Worm (Caenorhabditis elegans): ENCODE data around the gene Y67D2.5.

The Y67D2.5 gene

DNA sequence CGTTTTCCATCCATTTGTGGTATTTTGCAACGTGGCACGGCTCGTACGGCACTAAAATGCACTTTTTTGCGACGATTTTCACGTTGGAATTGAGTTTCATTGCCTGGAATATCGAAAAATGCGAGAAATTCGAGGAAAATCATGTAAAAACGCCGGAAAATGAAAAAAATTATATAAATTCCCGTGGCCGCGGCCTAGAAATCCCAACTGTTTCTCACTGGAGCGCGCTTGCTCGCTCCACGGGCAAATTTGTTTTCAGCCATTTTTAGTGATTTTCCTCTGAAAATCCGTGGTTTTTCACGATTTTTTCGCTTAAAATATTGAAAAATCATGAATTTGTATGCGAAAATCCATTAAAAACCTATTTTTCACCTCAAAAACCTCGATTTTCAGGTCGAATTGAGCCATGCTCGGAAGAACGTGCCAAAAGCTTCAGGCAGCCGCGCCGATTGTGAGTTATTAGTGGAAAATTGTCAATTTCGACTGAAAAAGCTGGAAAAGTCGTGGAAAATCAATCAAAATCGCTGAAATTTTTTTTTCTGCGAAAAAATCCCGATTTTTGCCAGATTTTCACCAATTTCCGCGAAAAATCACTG, at the start of gene Y67D2.5, which contains the start of gene cisd-3.2:
Y67D2.5 (minus strand) TSS at position 145 of the 596 bp plus-strand sequence.
cisd-3.2 (plus strand) TSS at position 394 of the 596 bp plus-strand sequence.
- TF ChIP-seq tbx-7 (tag; optimal IDR thresholded peaks at IDR 0.05) (peak; percentile 56), tbx-2 (tag; optimal IDR thresholded peaks at IDR 0.05) (peak; percentile 66), C08G9.2 (tag; optimal IDR thresholded peaks at IDR 0.05) (peak; percentile 78), lim-6 (tag; optimal IDR thresholded peaks at IDR 0.05) (no peak), ets-4 (tag; optimal IDR thresholded peaks at IDR 0.05) (peak; percentile 65), hlh-15 (tag; optimal IDR thresholded peaks at IDR 0.05) (no peak), fax-1 (tag; optimal IDR thresholded peaks at IDR 0.05) (peak; percentile 16), elt-2 (tag; optimal IDR thresholded peaks at IDR 0.05) (peak; percentile 33), ref-2 (tag; optimal IDR thresholded peaks at IDR 0.05) (no peak), pax-1 (tag; optimal IDR thresholded peaks at IDR 0.05) (no peak), ceh-31 (tag; optimal IDR thresholded peaks at IDR 0.05) (peak; percentile 69), zip-5 (tag; optimal IDR thresholded peaks at IDR 0.05) (peak; percentile 37), ceh-2 (tag; optimal IDR thresholded peaks at IDR 0.05) (peak; percentile 68), elt-4 (tag; optimal IDR thresholded peaks at IDR 0.05) (no peak), ahr-1 (tag; optimal IDR thresholded peaks at IDR 0.05) (peak; percentile 4)

DNA sequence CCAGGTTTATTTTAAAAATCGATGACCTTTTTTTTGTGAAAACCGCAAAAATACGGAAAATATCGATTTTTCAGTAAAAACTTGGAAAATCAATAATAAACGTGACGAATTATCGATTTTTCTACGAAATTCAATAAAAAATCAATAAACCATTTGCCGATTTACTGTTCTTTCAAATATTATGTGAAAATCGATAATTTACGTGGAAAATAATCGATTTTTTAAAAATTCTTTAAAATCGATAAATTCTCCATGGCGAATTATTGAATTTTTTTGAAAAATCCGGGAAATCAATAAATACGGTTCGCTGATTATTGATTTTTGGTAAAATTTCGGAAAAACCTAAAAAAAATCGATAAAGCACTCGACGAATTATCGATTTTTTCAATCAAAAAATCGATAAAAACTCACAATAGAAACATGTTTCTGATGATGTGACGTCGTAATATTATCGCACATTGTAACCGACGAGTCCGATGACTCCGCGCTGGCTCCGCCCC, 44.2 kb upstream of the Y67D2.5 start:
- TF ChIP-seq ceh-48 (tag; optimal IDR thresholded peaks at IDR 0.05) (peak; percentile 41), pha-2 (tag; optimal IDR thresholded peaks at IDR 0.05) (no peak), fkh-10 (GFP tag; optimal IDR thresholded peaks at IDR 0.05) (no peak)

DNA sequence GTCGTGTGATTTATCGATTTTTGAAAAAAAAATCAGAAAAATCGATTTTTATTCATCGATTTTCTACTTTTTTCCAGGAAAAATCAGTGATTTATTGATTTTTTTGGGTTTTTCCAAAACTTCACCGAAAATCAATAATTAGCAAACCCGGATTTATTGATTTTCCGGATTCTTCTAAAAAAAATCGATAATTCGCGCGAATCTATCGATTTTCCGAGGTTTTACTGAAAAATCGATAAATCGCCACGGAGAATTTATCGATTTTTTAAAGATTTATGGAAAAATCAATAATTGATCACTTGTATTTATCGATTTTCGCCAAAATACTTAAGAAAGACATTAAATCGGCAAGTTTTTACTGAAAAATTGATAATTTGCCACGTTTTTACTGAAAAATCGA, 43.5 kb upstream of the Y67D2.5 start:
- no peak for TF ChIP-seq sox-2 (GFP tag; IDR thresholded peaks at IDR 0.05)
- peak; percentile 89 for TF ChIP-seq ceh-48 (tag; optimal IDR thresholded peaks at IDR 0.05)

DNA sequence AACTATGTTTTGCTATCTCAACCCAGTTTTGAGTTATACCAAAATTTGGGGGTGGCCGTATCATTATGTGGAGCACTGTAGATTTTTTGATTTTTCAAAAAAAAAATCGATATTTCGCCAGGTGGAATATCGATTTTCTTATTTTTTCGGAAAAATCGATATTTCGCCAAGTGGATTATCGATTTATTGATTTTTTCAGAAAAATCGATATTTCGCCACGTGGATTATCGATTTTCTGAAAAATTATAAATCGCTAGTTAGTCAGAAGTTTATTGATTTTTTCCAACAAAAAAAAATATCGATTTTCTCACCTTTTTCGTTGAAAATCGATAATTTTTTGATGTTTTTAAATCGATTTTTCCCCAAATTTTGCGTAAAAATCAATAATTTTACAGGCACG, 40.1 kb upstream of the Y67D2.5 start:
- no peak for TF ChIP-seq fax-1 (tag; optimal IDR thresholded peaks at IDR 0.05)
- TF ChIP-seq ceh-45 (GFP tag; IDR thresholded peaks at IDR 0.05) = no peak
- peak; percentile 80 for TF ChIP-seq ceh-48 (tag; optimal IDR thresholded peaks at IDR 0.05)
- TF ChIP-seq che-1 (tag; optimal IDR thresholded peaks at IDR 0.05) = no peak

DNA sequence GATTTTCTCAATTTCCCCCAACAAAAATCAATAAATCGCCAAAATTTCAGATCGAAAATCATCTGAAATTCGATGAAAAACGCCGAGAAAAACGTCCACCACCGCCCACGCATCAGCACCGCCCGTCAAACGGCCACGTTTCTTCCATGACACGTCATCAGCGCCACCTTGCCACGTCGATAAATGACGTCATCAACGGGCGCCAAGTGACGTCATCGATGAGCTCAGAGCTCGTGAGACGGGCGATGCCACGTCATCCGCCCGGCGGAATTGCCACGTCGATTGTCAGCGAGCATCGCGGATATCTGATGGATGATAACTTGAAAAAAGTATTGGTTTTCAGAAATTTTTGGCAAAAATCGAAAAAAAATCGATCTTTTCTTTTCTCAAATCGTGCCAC, 39.0 kb upstream of the Y67D2.5 start:
- TF ChIP-seq pha-2 (tag; optimal IDR thresholded peaks at IDR 0.05) (no peak), lin-11 (tag; optimal IDR thresholded peaks at IDR 0.05) (no peak), npax-4 (tag; optimal IDR thresholded peaks at IDR 0.05) (no peak)

DNA sequence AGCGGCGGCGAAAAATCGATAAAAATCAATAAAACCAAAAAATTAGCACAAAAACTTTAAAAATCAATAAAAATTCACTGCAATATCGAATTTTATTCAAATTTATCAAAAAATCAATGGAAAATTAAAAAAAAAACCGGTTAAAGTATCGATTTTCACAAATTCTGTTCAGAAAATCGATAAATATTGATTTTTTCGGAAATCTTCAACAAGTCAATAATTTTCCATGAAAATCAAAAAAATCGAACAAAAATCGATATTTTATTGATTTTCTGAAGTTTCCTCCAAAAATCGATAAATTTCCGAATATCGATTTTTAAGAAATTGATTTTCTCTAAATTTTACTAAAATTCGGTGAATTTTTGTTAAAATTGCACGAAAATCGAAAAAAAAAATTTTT, 38.5 kb upstream of the Y67D2.5 start:
- no peak for TF ChIP-seq pha-4 (tag; optimal IDR thresholded peaks at IDR 0.05)
- TF ChIP-seq ceh-48 (tag; optimal IDR thresholded peaks at IDR 0.05) = peak; percentile 59

DNA sequence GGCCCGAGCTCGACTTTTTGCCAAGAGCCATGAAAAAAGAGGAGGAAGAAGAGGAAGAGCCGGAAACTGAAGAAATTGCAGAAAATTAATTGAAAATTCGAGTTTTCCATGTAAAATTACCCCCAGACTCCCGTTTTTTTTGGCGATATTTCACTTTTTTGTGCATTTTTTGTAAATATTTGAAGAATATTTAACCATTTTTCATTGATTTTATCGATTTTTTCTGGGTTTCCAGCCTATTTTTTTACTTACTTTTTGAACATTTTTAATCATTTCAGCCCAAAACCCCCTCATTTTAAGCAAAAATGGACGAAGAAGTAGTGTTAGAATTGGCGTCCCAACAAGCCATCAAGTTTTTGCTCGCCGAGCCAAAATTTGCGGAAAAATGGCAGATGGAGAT, 36.4 kb upstream of the Y67D2.5 start, which contains the start of gene Y22D7AL.7:
Y22D7AL.7 (plus strand) TSS at position 301 of the 400 bp plus-strand sequence.
- no peak for TF ChIP-seq madf-2 (tag; optimal IDR thresholded peaks at IDR 0.05)
- no peak for TF ChIP-seq unc-42 (tag; optimal IDR thresholded peaks at IDR 0.05)

DNA sequence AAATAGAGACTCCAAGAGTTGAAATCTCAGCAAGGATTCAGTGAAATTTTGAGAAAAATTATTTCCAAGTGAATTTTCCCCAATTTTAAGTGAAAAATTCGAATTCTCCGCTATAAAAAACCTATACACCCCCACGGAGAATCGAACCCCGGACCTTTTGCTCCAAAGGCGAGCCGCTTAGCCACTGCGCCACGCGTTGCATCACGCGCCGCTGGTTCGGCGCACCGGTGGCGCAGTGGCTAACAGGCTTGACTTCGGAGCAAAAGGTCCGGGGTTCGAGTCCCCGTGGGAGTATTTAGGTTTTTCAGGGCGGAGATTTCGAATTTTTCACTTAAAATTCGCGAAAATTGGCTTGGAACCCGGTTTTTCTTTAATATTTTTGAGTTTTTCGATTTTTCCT, 35.6 kb upstream of the Y67D2.5 start:
- TF ChIP-seq ttx-3 (tag; optimal IDR thresholded peaks at IDR 0.05) (no peak), pha-2 (tag; optimal IDR thresholded peaks at IDR 0.05) (no peak), mec-3 (tag; optimal IDR thresholded peaks at IDR 0.05; ENCODE audit: borderline replicate concordance) (no peak), pros-1 (tag; optimal IDR thresholded peaks at IDR 0.05) (no peak), hlh-13 (GFP tag; optimal IDR thresholded peaks at IDR 0.05) (no peak), Y22D7AL.16 (tag; optimal IDR thresholded peaks at IDR 0.05) (no peak), ceh-31 (tag; optimal IDR thresholded peaks at IDR 0.05) (no peak), nhr-11 (tag; optimal IDR thresholded peaks at IDR 0.05) (no peak), ref-2 (tag; optimal IDR thresholded peaks at IDR 0.05) (no peak), fkh-6 (tag; optimal IDR thresholded peaks at IDR 0.05) (no peak)
